Worm (Caenorhabditis elegans): Measurements from ENCODE around the gene W01B6.8.

The W01B6.8 gene

DNA sequence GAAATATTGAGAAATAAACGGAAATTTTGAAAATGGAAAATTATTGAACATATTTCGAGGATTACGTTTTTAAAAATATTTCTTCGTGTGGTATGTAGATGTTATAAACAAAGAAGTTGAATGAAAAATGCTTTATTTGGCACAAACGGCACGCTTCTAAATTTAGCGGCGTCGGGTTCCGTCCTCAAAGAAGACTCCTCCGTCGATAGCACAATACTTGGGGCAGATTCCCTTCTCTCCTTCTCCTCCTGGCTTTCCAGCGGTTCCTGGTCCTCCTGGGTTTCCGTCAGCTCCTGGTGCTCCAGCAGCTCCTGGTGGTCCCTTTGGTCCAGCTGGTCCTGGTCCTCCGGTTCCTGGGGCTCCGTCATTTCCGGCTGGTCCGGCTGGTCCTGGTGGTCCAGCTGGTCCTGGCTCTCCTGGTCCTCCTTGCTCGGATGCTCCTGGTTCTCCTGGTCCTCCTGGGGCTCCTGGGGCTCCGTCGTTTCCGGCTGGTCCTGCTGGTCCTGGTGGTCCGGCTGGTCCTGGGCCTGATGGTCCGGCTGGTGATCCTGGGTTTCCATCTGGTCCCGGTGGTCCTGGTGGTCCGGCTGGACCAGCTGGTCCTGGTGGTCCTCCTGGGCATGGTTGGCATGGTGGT is at the start of gene W01B6.8:
W01B6.8 (minus strand) TSS at position 51 of the 637 bp plus-strand sequence.
- TF ChIP-seq ham-2 (GFP tag; optimal IDR thresholded peaks at IDR 0.05) (no peak), flh-1 (GFP tag; optimal IDR thresholded peaks at IDR 0.05) (no peak), ceh-43 (GFP tag; optimal IDR thresholded peaks at IDR 0.05) (no peak), mab-5 (tag; optimal IDR thresholded peaks at IDR 0.05) (no peak), unc-62 (GFP tag; optimal IDR thresholded peaks at IDR 0.05) (no peak), blmp-1 (tag; optimal IDR thresholded peaks at IDR 0.05) (no peak), drap-1 (GFP tag; optimal IDR thresholded peaks at IDR 0.05) (no peak), mep-1 (tag; optimal IDR thresholded peaks at IDR 0.05) (no peak), zip-8 (tag; optimal IDR thresholded peaks at IDR 0.05) (no peak), cnd-1 (tag; optimal IDR thresholded peaks at IDR 0.05) (no peak), sem-2 (GFP tag; optimal IDR thresholded peaks at IDR 0.05) (no peak), elt-3 (tag; optimal IDR thresholded peaks at IDR 0.05) (no peak), unc-120 (tag; optimal IDR thresholded peaks at IDR 0.05; ENCODE audit: poor library complexity, severe bottlenecking) (no peak), bed-3 (GFP tag; optimal IDR thresholded peaks at IDR 0.05) (no peak), M03D4.4 (tag; optimal IDR thresholded peaks at IDR 0.05) (no peak), lin-13 (tag; optimal IDR thresholded peaks at IDR 0.05) (no peak), unc-39 (tag; optimal IDR thresholded peaks at IDR 0.05) (no peak), lin-32 (GFP tag; optimal IDR thresholded peaks at IDR 0.05) (no peak)

- no peak for TF ChIP-seq tbx-8 (GFP tag; optimal IDR thresholded peaks at IDR 0.05)
- no peak for TF ChIP-seq cnd-1 (tag; optimal IDR thresholded peaks at IDR 0.05)
- no peak for TF ChIP-seq nhr-76 (tag; optimal IDR thresholded peaks at IDR 0.05)
- no peak for TF ChIP-seq drap-1 (GFP tag; optimal IDR thresholded peaks at IDR 0.05)
- no peak for TF ChIP-seq mls-2 (tag; optimal IDR thresholded peaks at IDR 0.05)
- no peak for TF ChIP-seq M03D4.4 (tag; optimal IDR thresholded peaks at IDR 0.05)
- TF ChIP-seq nhr-237 (tag; optimal IDR thresholded peaks at IDR 0.05): no peak
Observed at ce11 chrIV:10129957-10130356, 45.8 kb upstream of the W01B6.8 start, which contains the start of gene glt-3. Gene glt-3 (plus strand): TSS chrIV:10130257.

DNA sequence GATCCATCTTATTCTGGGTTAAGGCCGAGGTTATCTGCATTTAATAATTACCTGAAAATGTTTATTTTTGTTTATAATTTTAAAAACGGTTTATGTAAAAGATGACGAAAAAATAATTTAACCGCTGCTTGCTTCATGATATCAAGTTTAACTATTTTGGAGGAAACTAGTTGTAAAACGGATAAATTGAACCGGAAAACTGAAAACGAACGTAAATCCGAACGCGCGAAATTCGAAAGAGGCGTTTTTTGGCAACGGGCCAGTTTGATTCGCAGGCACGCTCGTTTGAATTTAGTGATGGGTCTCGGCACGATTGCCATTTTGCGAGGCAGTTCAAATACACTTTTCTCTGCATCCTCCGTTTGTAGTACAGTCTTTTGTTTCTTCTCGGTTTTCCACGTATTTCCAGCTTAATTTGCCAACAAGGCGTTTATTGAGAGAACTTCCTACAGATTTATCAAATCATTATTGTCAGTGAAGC is 44.8 kb upstream of the W01B6.8 start, which contains the start of the genes gtbp-1 and K08F4.3:
gtbp-1 (minus strand) TSS at position 51 of the 481 bp plus-strand sequence.
K08F4.3 (plus strand) TSS at position 352 of the 481 bp plus-strand sequence.
- TF ChIP-seq M03D4.4 (tag; optimal IDR thresholded peaks at IDR 0.05) (peak; percentile 23), unc-120 (tag; optimal IDR thresholded peaks at IDR 0.05; ENCODE audit: poor library complexity, severe bottlenecking) (peak; percentile 74), ztf-11 (tag; optimal IDR thresholded peaks at IDR 0.05) (no peak), lin-13 (tag; optimal IDR thresholded peaks at IDR 0.05) (peak; percentile 57), pha-4 (tag; optimal IDR thresholded peaks at IDR 0.05) (peak; percentile 47), nhr-237 (tag; optimal IDR thresholded peaks at IDR 0.05) (peak; percentile 39), hlh-1 (tag; optimal IDR thresholded peaks at IDR 0.05) (peak; percentile 6), mep-1 (tag; optimal IDR thresholded peaks at IDR 0.05) (peak; percentile 74), elt-1 (tag; optimal IDR thresholded peaks at IDR 0.05; ENCODE audit: borderline replicate concordance, insufficient read depth) (no peak), ceh-39 (tag; optimal IDR thresholded peaks at IDR 0.05) (peak; percentile 52), lsy-2 (tag; optimal IDR thresholded peaks at IDR 0.05) (peak; percentile 73)

DNA sequence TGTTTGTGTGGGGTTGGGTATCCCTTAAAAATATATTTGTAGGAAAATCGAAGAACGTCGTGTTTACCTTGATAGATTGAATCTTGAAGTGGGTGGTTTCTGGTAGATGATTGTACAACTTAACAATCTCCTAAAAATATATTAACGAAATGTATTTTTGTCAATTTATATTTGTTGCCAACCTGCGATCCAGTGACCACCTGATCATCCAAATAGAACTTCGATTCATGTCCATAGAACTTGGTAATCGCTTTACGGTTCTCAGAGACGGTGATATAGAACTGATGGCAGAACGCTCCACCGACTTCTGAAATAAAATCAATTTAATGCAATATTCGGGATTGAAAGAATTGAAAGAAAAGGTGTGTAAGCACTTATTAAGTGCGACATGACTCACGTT is 44.3 kb upstream of the W01B6.8 start:
- no peak for TF ChIP-seq snpc-4 (tag; optimal IDR thresholded peaks at IDR 0.05)

ce11 chrIV:10126544-10126943 is 42.4 kb upstream of the W01B6.8 start, which contains the start of gene ctf-18:
Gene ctf-18 (minus strand): TSS chrIV:10126644.
- TF ChIP-seq flh-1 (GFP tag; optimal IDR thresholded peaks at IDR 0.05): no peak
- no peak for TF ChIP-seq M03D4.4 (tag; optimal IDR thresholded peaks at IDR 0.05)
- TF ChIP-seq ceh-83 (GFP tag; optimal IDR thresholded peaks at IDR 0.05): no peak
- TF ChIP-seq unc-39 (tag; optimal IDR thresholded peaks at IDR 0.05): no peak
- no peak for TF ChIP-seq ces-1 (GFP tag; optimal IDR thresholded peaks at IDR 0.05)
- no peak for TF ChIP-seq elt-3 (tag; optimal IDR thresholded peaks at IDR 0.05)
- no peak for TF ChIP-seq hlh-1 (tag; optimal IDR thresholded peaks at IDR 0.05)
- no peak for TF ChIP-seq nhr-76 (tag; optimal IDR thresholded peaks at IDR 0.05)
- no peak for TF ChIP-seq sem-2 (GFP tag; optimal IDR thresholded peaks at IDR 0.05)
- TF ChIP-seq ceh-39 (tag; optimal IDR thresholded peaks at IDR 0.05): no peak
- no peak for TF ChIP-seq elt-1 (tag; optimal IDR thresholded peaks at IDR 0.05; ENCODE audit: borderline replicate concordance, insufficient read depth)

Measured in whole organism, mixed stage, embryonic.